Fruit fly (Drosophila melanogaster) whole organism, pupa: ENCODE data around the gene CG32845.
A peak's percentile ranks its signal among the peaks of the same experiment; 100 is the strongest.

Experiments used
- CG10348 ChIP-seq: fragments of 200-800 bp; sonication (Bioruptor generic); IDR thresholded peaks from 2 replicates; pipeline ENCODE4 v1.3.6; 2022; ENCODE audit warnings: missing biosample characterization, missing genetic modification characterization
- CG12605 ChIP-seq: fragments of 200-800 bp; sonication (Bioruptor generic); IDR thresholded peaks from 2 replicates; pipeline ENCODE4 v1.3.6; 2022; ENCODE audit warnings: missing biosample characterization, missing genetic modification characterization
- CG13204 ChIP-seq: fragments of 200-800 bp; sonication (Bioruptor generic); optimal IDR thresholded peaks from 2 replicates; lab custom pipeline; 2018; ENCODE audit warnings: missing biosample characterization, mild to moderate bottlenecking, missing genetic modification characterization, moderate library complexity
- CG15710 ChIP-seq: fragments of 200-800 bp; sonication (Bioruptor generic); optimal IDR thresholded peaks from 2 replicates; lab custom pipeline; 2018; ENCODE audit warnings: missing biosample characterization, mild to moderate bottlenecking, missing genetic modification characterization, moderate library complexity
- CG32121 ChIP-seq: fragments of 200-800 bp; sonication (Bioruptor generic); IDR thresholded peaks from 2 replicates; pipeline ENCODE4 v1.3.6; 2022; ENCODE audit warnings: missing biosample characterization, missing genetic modification characterization
- CG34367 ChIP-seq: fragments of 200-800 bp; sonication (Bioruptor generic); optimal IDR thresholded peaks from 2 replicates; lab custom pipeline; 2018; ENCODE audit warnings: missing biosample characterization, mild to moderate bottlenecking, missing genetic modification characterization
- CG4496 ChIP-seq: fragments of 200-800 bp; sonication (Bioruptor generic); IDR thresholded peaks from 3 replicates; pipeline ENCODE4 v1.3.6; 2022; ENCODE audit warnings: missing biosample characterization, missing genetic modification characterization
- CG8301 ChIP-seq: fragments of 200-800 bp; sonication (Bioruptor generic); optimal IDR thresholded peaks from 2 replicates; lab custom pipeline; 2018; ENCODE audit warnings: missing biosample characterization, mild to moderate bottlenecking, missing genetic modification characterization
- CG9948 ChIP-seq: fragments of 200-800 bp; sonication (Bioruptor generic); optimal IDR thresholded peaks from 2 replicates; lab custom pipeline; 2018; ENCODE audit warnings: missing biosample characterization, mild to moderate bottlenecking, missing genetic modification characterization, moderate library complexity
- D1 ChIP-seq: fragments of 200-800 bp; sonication (Bioruptor generic); optimal IDR thresholded peaks from 2 replicates; lab custom pipeline; 2018; ENCODE audit warnings: missing biosample characterization, mild to moderate bottlenecking, missing genetic modification characterization, moderate library complexity
- EcR ChIP-seq: fragments of 200-800 bp; sonication (Bioruptor generic); optimal IDR thresholded peaks from 3 replicates; lab custom pipeline; 2019; ENCODE audit warnings: missing biosample characterization, missing genetic modification characterization, mild to moderate bottlenecking, moderate library complexity, missing genetic modification reagents
- Pif1A ChIP-seq: fragments of 200-800 bp; sonication (Bioruptor generic); optimal IDR thresholded peaks from 3 replicates; lab custom pipeline; 2016; ENCODE audit warnings: missing biosample characterization, missing genetic modification characterization
- Pif1B ChIP-seq: fragments of 200-800 bp; sonication (Bioruptor generic); optimal IDR thresholded peaks from 3 replicates; lab custom pipeline; 2016; ENCODE audit warnings: missing biosample characterization, missing genetic modification characterization

dm6 chr3L:257618-258475 lies 15.3 kb downstream of the CG32845 start, which contains the start of the genes DIP2 and wac:
- TF ChIP-seq Pif1B: no peak
- no peak for TF ChIP-seq CG32121 (GFP tag; lab: Robert Waterston, UW)
- no peak for TF ChIP-seq CG8301
- TF ChIP-seq CG4496 (GFP tag; lab: Robert Waterston, UW): no peak
- TF ChIP-seq CG10348 (GFP tag; lab: Robert Waterston, UW): no peak
- peak; percentile 55 for TF ChIP-seq EcR
- TF ChIP-seq CG12605 (GFP tag; lab: Robert Waterston, UW): no peak
- TF ChIP-seq CG15710 (tag; lab: Kevin White, UChicago): peak; percentile 22
- TF ChIP-seq CG13204 (GFP tag; lab: Kevin White, UChicago): no peak
- TF ChIP-seq Pif1A: no peak
- no peak for TF ChIP-seq CG9948 (tag; lab: Kevin White, UChicago)
- TF ChIP-seq CG34367: no peak
- no peak for TF ChIP-seq D1 (tag; lab: Kevin White, UChicago)
